Worm (Caenorhabditis elegans): ENCODE data around the gene C16C10.2.

C16C10.2 gene

DNA sequence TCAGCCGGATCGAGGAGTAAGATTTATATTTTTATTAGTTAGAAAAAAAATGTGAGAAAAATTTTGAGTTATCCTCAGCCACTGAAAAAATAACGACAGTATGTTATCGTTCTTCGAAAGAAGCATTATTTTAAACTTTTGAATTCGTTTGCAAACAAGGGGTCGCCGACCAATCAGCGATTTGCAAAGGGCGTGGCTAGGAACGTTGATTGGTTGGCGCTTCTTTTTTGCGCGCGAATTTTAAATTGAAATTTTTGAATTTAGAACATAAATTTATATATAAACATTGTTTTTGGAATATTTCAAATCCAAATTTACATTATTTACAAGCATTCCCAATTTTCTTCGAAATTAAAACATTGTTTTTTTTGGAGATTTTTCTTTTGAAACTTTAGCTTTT is 35.3 kb downstream of the C16C10.2 start:
- TF ChIP-seq mab-5 (tag; optimal IDR thresholded peaks at IDR 0.05) (no peak), F13H6.1 (tag; optimal IDR thresholded peaks at IDR 0.05) (no peak), sem-4 (tag; optimal IDR thresholded peaks at IDR 0.05) (no peak), ztf-11 (tag; optimal IDR thresholded peaks at IDR 0.05) (no peak), nhr-129 (tag; optimal IDR thresholded peaks at IDR 0.05) (no peak), nhr-23 (tag; optimal IDR thresholded peaks at IDR 0.05) (no peak), lin-39 (tag; optimal IDR thresholded peaks at IDR 0.05) (no peak), ceh-16 (tag; optimal IDR thresholded peaks at IDR 0.05) (no peak), elt-3 (tag; optimal IDR thresholded peaks at IDR 0.05) (no peak), ceh-82 (tag; optimal IDR thresholded peaks at IDR 0.05) (no peak), nhr-6 (tag; optimal IDR thresholded peaks at IDR 0.05) (no peak)

ce11 chrIII:4137180-4137579 is 41.3 kb downstream of the C16C10.2 start:
- TF ChIP-seq lsy-2 (tag; optimal IDR thresholded peaks at IDR 0.05) (no peak), ama-1 (optimal IDR thresholded peaks at IDR 0.05) (no peak), ceh-82 (tag; optimal IDR thresholded peaks at IDR 0.05) (no peak), unc-55 (GFP tag; optimal IDR thresholded peaks at IDR 0.05) (peak; percentile 51)

ce11 chrIII:4134059-4134458 is 44.4 kb downstream of the C16C10.2 start:
- TF ChIP-seq nhr-6 (tag; optimal IDR thresholded peaks at IDR 0.05) (no peak), ZK546.5 (tag; optimal IDR thresholded peaks at IDR 0.05) (no peak), Y55F3AM.14 (GFP tag; optimal IDR thresholded peaks at IDR 0.05) (no peak), crh-2 (tag; optimal IDR thresholded peaks at IDR 0.05) (no peak), mbf-1 (tag; optimal IDR thresholded peaks at IDR 0.05) (no peak), unc-39 (tag; optimal IDR thresholded peaks at IDR 0.05) (no peak), peb-1 (tag; optimal IDR thresholded peaks at IDR 0.05) (no peak), sma-9 (GFP tag; optimal IDR thresholded peaks at IDR 0.05) (no peak), sma-9 (tag; optimal IDR thresholded peaks at IDR 0.05) (no peak), sem-4 (tag; optimal IDR thresholded peaks at IDR 0.05) (no peak), unc-62 (GFP tag; optimal IDR thresholded peaks at IDR 0.05) (no peak), lin-13 (GFP tag; optimal IDR thresholded peaks at IDR 0.05) (no peak), nhr-10 (tag; optimal IDR thresholded peaks at IDR 0.05) (no peak), F13H6.1 (tag; optimal IDR thresholded peaks at IDR 0.05) (no peak), nhr-129 (tag; optimal IDR thresholded peaks at IDR 0.05) (no peak), sma-3 (GFP tag; optimal IDR thresholded peaks at IDR 0.05) (no peak), nhr-25 (tag; optimal IDR thresholded peaks at IDR 0.05) (no peak), ceh-16 (tag; optimal IDR thresholded peaks at IDR 0.05) (no peak), dmd-4 (tag; optimal IDR thresholded peaks at IDR 0.05) (no peak), lin-39 (tag; optimal IDR thresholded peaks at IDR 0.05) (no peak)

ce11 chrIII:4131814-4132555 is 46.5 kb downstream of the C16C10.2 start:
- TF ChIP-seq lsy-2 (tag; optimal IDR thresholded peaks at IDR 0.05): peak in 1 of 2 experiments; percentile 1
- peak; percentile 51 for TF ChIP-seq zag-1 (tag; optimal IDR thresholded peaks at IDR 0.05)
- no peak for TF ChIP-seq ztf-1 (GFP tag; conservative IDR thresholded peaks at IDR 0.05)
- no peak for TF ChIP-seq nhr-21 (tag; optimal IDR thresholded peaks at IDR 0.05)
- TF ChIP-seq unc-55 (GFP tag; optimal IDR thresholded peaks at IDR 0.05): no peak
- TF ChIP-seq sma-9 (GFP tag; optimal IDR thresholded peaks at IDR 0.05): no peak
- TF ChIP-seq sma-9 (tag; optimal IDR thresholded peaks at IDR 0.05): no peak

All from whole organism, L2 larva.